Worm (Caenorhabditis elegans): ENCODE measurements around the gene egl-17.
A peak's percentile ranks its signal among the peaks of the same experiment; 100 is the strongest.

The egl-17 gene

DNA sequence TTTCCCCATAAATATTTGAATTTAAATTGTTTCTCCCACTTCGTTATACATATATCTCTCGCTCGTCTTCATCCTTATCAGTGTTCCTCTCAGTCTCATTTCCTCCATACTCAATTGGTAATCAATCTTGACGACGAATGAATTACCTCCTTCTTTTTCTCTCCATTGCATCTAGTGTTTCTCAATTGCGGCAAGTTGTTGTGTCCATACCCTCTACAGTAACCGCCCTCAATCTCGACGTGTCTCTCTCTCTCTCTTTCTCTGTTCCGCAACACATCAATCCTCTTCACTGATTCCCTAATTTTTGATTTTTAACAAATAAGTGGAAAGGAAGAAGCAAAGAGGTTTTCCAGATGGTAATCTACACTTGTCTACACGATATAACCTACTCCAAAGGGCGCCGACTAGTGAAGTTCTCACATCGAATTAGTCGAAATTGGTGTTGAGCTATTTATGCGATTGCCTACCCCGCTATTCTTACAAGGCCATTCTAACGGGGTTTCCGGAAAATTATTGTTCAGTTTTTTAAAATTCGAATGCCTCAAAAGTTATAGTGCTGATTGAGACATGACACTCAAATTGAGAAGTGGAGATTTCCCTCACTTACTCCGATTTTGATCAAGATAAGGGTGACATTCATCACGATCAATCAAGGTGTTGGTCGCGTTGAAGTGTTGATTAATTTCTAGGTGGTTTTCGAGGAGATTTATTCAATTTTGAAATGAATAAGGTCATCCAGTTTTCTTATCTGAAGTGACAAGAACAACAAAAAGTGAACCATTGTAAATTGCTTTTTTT lies 14.8 kb downstream of the egl-17 start:
- no peak for TF ChIP-seq nhr-77 (tag; optimal IDR thresholded peaks at IDR 0.05)
- peak; percentile 79 for TF ChIP-seq ceh-16 (tag; optimal IDR thresholded peaks at IDR 0.05)
- TF ChIP-seq sma-3 (GFP tag; optimal IDR thresholded peaks at IDR 0.05): peak; percentile 38
- TF ChIP-seq nhr-25 (tag; optimal IDR thresholded peaks at IDR 0.05): peak; percentile 19
- TF ChIP-seq zag-1 (tag; optimal IDR thresholded peaks at IDR 0.05): no peak
- TF ChIP-seq sma-9 (GFP tag; optimal IDR thresholded peaks at IDR 0.05): peak; percentile 34
- TF ChIP-seq sma-9 (tag; optimal IDR thresholded peaks at IDR 0.05): no peak
- TF ChIP-seq nhr-237 (tag; optimal IDR thresholded peaks at IDR 0.05): no peak
- peak in 1 of 2 experiments; percentile 55 for TF ChIP-seq lsy-2 (tag; optimal IDR thresholded peaks at IDR 0.05)
- no peak for TF ChIP-seq mbf-1 (tag; optimal IDR thresholded peaks at IDR 0.05)
- TF ChIP-seq nhr-21 (tag; optimal IDR thresholded peaks at IDR 0.05): peak; percentile 52

DNA sequence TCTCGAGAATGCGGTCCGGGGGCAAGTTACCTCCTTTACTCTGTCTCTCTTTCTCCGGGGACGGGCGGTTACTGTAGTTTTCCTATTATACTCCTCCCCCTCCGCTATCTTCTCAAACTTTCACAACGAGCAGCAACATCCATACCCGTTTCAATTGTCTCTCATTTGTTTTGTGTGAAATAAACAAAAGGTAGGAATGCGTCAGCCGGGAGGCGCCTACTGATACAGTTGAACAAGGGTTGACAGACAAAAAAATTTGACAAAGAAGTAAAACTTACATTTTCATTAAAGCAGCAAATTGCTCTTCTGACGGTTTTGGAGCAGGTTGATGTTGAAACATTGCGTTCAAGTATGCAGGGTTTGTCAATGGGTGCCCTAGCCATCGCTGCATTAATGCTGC lies 15.5 kb downstream of the egl-17 start:
- TF ChIP-seq unc-62 (GFP tag; optimal IDR thresholded peaks at IDR 0.05) (no peak), ztf-1 (GFP tag; conservative IDR thresholded peaks at IDR 0.05) (no peak), unc-39 (tag; optimal IDR thresholded peaks at IDR 0.05) (no peak), fos-1 (tag; optimal IDR thresholded peaks at IDR 0.05) (no peak), blmp-1 (tag; optimal IDR thresholded peaks at IDR 0.05; ENCODE audit: insufficient read depth) (no peak), R02D3.7 (tag; optimal IDR thresholded peaks at IDR 0.05) (no peak), aly-2 (tag; optimal IDR thresholded peaks at IDR 0.05) (no peak), ZK546.5 (tag; optimal IDR thresholded peaks at IDR 0.05) (no peak), elt-3 (tag; optimal IDR thresholded peaks at IDR 0.05) (no peak), alr-1 (tag; optimal IDR thresholded peaks at IDR 0.05) (no peak), dmd-4 (tag; optimal IDR thresholded peaks at IDR 0.05) (no peak), nhr-129 (tag; optimal IDR thresholded peaks at IDR 0.05) (no peak), ztf-11 (tag; optimal IDR thresholded peaks at IDR 0.05) (no peak)

DNA sequence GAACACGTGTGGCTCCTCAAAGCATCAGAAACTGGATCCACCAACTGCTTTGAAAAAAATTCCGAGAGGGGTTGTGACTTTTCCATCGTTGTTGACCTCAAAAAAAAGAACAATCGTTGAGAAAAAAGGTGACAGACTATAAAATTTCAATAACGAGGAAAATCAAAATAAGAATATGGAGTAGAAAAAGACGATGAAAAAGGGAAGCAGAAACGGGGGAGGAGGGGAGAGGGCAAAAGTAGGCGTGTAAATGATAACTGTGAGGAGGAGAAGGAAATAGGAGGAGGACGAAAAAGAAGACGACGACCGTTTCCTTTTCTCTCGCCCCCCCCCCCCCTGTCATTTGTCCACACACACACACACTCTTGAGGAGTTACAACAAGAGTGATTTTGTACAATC lies 17.4 kb downstream of the egl-17 start, which contains the start of gene B0310.2:
Gene B0310.2, minus strand, starts transcription at position 101 of the 400 bp plus-strand sequence.
- TF ChIP-seq mbf-1 (tag; optimal IDR thresholded peaks at IDR 0.05): no peak
- no peak for TF ChIP-seq fos-1 (tag; optimal IDR thresholded peaks at IDR 0.05)
- no peak for TF ChIP-seq unc-62 (GFP tag; optimal IDR thresholded peaks at IDR 0.05)
- no peak for TF ChIP-seq Y55F3AM.14 (GFP tag; optimal IDR thresholded peaks at IDR 0.05)
- no peak for TF ChIP-seq mab-5 (tag; optimal IDR thresholded peaks at IDR 0.05)
- TF ChIP-seq elt-3 (tag; optimal IDR thresholded peaks at IDR 0.05): no peak
- TF ChIP-seq nhr-6 (tag; optimal IDR thresholded peaks at IDR 0.05): no peak
- no peak for TF ChIP-seq sem-4 (tag; optimal IDR thresholded peaks at IDR 0.05)
- TF ChIP-seq blmp-1 (tag; optimal IDR thresholded peaks at IDR 0.05; ENCODE audit: insufficient read depth): no peak

DNA sequence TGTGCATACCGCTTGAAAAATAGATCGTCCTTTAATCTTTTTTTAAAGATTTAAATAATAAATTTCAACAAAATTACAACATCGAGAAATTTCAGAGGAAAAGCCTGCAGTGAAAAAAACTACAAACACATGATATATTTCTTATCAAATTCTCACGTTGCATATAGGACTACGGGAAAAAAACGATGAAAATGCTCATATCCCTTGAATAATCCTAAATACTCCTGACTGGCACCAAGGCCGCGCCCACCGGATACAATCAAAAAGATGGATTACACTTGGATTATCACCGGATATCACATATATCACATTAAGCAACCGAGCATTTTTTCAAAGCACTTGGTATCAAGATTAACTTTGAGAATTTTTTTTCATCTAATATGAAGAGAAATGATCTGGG lies 24.5 kb downstream of the egl-17 start:
- TF ChIP-seq nhr-12 (tag; optimal IDR thresholded peaks at IDR 0.05) (no peak), lin-39 (tag; optimal IDR thresholded peaks at IDR 0.05) (no peak), nhr-129 (tag; optimal IDR thresholded peaks at IDR 0.05) (no peak), elt-3 (tag; optimal IDR thresholded peaks at IDR 0.05) (no peak), alr-1 (tag; optimal IDR thresholded peaks at IDR 0.05) (no peak), ztf-1 (GFP tag; conservative IDR thresholded peaks at IDR 0.05) (no peak), ceh-82 (tag; optimal IDR thresholded peaks at IDR 0.05) (no peak), elt-1 (tag; optimal IDR thresholded peaks at IDR 0.05) (no peak), sem-4 (tag; optimal IDR thresholded peaks at IDR 0.05) (no peak), ztf-11 (tag; optimal IDR thresholded peaks at IDR 0.05) (no peak), unc-55 (GFP tag; optimal IDR thresholded peaks at IDR 0.05) (no peak), nhr-77 (tag; optimal IDR thresholded peaks at IDR 0.05) (no peak), ZK546.5 (tag; optimal IDR thresholded peaks at IDR 0.05) (no peak), nhr-23 (tag; optimal IDR thresholded peaks at IDR 0.05) (no peak), nhr-6 (tag; optimal IDR thresholded peaks at IDR 0.05) (no peak), unc-62 (GFP tag; optimal IDR thresholded peaks at IDR 0.05) (no peak), dmd-4 (tag; optimal IDR thresholded peaks at IDR 0.05) (no peak), nhr-237 (tag; optimal IDR thresholded peaks at IDR 0.05) (no peak)

DNA sequence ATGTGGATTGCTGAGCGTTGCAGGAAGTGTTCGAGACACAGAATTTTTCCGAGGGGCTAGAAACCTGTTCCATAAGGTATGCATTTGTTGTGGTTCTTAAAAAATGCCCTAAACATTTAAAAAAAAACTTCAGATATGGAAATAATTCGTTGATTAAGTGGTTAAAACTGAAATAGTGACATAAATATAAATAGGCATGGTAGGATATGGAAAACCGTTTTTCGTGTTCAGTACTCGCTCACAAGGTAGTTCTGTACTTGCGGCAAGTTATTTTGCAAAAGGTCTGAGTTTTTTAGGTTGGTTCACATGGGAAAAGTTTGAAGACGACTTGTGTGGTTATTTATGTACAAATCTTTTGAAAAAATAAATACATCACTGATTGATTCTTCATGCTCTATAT lies 31.4 kb downstream of the egl-17 start, which contains the start of gene B0310.3:
Gene B0310.3, minus strand, starts transcription at position 101 of the 400 bp plus-strand sequence.
- TF ChIP-seq ZK546.5 (tag; optimal IDR thresholded peaks at IDR 0.05): no peak
- TF ChIP-seq mbf-1 (tag; optimal IDR thresholded peaks at IDR 0.05): no peak
- no peak for TF ChIP-seq elt-1 (tag; optimal IDR thresholded peaks at IDR 0.05)
- no peak for TF ChIP-seq nhr-10 (tag; optimal IDR thresholded peaks at IDR 0.05)
- TF ChIP-seq lin-13 (GFP tag; optimal IDR thresholded peaks at IDR 0.05): no peak
- TF ChIP-seq nhr-21 (tag; optimal IDR thresholded peaks at IDR 0.05): no peak
- no peak for TF ChIP-seq gmeb-1 (tag; optimal IDR thresholded peaks at IDR 0.05)
- TF ChIP-seq sem-4 (tag; optimal IDR thresholded peaks at IDR 0.05): no peak
- TF ChIP-seq nhr-25 (tag; optimal IDR thresholded peaks at IDR 0.05): no peak
- no peak for TF ChIP-seq ztf-4 (tag; optimal IDR thresholded peaks at IDR 0.05)
- no peak for TF ChIP-seq nhr-23 (tag; optimal IDR thresholded peaks at IDR 0.05)
- TF ChIP-seq ceh-82 (tag; optimal IDR thresholded peaks at IDR 0.05): no peak
